Fruit fly (Drosophila melanogaster) whole organism, adult: ENCODE measurements around the gene CG31517.

Experiments used
- kay ChIP-seq: fragments of 200-800 bp; sonication (Bioruptor generic); peaks from one replicate; lab custom pipeline; 2016; ENCODE audit warnings: missing biosample characterization, missing genetic modification characterization, borderline replicate concordance
- toe ChIP-seq: fragments of 200-800 bp; sonication (Bioruptor generic); optimal IDR thresholded peaks from 2 replicates; lab custom pipeline; 2016; ENCODE audit warnings: missing biosample characterization, missing genetic modification characterization

DNA sequence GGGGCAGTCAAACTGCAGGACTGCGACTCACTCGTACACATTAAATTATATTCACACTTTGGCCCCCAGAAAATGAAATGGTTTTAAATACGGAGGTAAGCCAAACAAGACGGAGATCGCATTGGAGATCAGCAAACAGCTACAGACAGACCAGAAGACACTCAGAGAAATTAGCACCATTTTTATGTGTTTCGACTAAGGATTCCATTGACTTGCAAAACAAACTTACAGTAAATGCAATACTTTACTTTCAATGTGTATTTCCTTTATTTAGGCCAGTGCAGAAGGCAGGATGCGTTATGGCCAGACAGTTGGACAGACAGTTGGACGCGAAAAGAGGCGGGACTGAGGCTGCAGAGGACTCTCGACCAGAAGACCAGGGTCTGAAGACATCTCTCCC is 7.0 kb downstream of the CG31517 start:
- TF ChIP-seq kay, result no peak
- TF ChIP-seq toe, result no peak
